Worm (Caenorhabditis elegans): Measurements from ENCODE around the gene nmy-3.

nmy-3 gene

ce11 chrIV:9303994-9304393 lies 29.7 kb downstream of the nmy-3 start, which contains the start of gene F49C12.4:
F49C12.4 (minus strand) TSS chrIV:9304094.
- TF ChIP-seq ttx-3 (tag; optimal IDR thresholded peaks at IDR 0.05): no peak
- TF ChIP-seq ceh-19 (GFP tag; optimal IDR thresholded peaks at IDR 0.05): no peak
- TF ChIP-seq sdc-2 (tag; optimal IDR thresholded peaks at IDR 0.05): no peak
- TF ChIP-seq pat-9 (tag; optimal IDR thresholded peaks at IDR 0.05): no peak
- TF ChIP-seq sox-4 (tag; optimal IDR thresholded peaks at IDR 0.05): no peak
- no peak for TF ChIP-seq syd-9 (tag; optimal IDR thresholded peaks at IDR 0.05)
- TF ChIP-seq T23F11.4 (GFP tag; optimal IDR thresholded peaks at IDR 0.05): no peak
- no peak for TF ChIP-seq unc-3 (GFP tag; conservative IDR thresholded peaks at IDR 0.05)
- no peak for TF ChIP-seq unc-3 (tag; optimal IDR thresholded peaks at IDR 0.05)
- TF ChIP-seq K02D7.2 (tag; optimal IDR thresholded peaks at IDR 0.05): no peak
- no peak for TF ChIP-seq sox-2 (GFP tag; IDR thresholded peaks at IDR 0.05)
- no peak for TF ChIP-seq hlh-8 (tag; optimal IDR thresholded peaks at IDR 0.05)
- no peak for TF ChIP-seq ceh-30 (tag; optimal IDR thresholded peaks at IDR 0.05)
- TF ChIP-seq C38D4.7 (GFP tag; optimal IDR thresholded peaks at IDR 0.05): no peak
- TF ChIP-seq pag-3 (tag; optimal IDR thresholded peaks at IDR 0.05; ENCODE audit: borderline replicate concordance): no peak
- no peak for TF ChIP-seq pha-4 (tag; optimal IDR thresholded peaks at IDR 0.05)
- no peak for TF ChIP-seq ceh-22 (tag; optimal IDR thresholded peaks at IDR 0.05)
- no peak for TF ChIP-seq dve-1 (tag; optimal IDR thresholded peaks at IDR 0.05)

DNA sequence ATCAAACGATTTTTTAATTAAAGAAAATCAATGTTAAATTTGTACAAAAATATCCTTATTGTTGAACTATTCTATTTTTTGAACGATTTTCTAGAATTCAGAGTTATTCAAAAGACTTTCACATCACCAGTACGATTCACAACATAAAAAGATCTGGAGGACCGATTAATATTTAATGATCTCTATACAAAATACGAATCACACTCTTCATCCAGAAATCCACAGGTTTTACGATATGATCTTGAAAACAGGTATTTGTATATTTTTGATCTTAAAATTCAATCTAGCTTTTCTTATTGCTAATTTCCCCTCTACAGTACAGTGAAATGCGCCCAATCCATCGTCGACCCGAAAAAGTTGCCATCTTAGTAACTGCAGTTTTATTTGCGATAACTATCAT lies 30.3 kb downstream of the nmy-3 start, which contains the start of gene F49C12.5:
F49C12.5 (plus strand) TSS at position 301 of the 400 bp plus-strand sequence.
- TF ChIP-seq sox-2 (GFP tag; IDR thresholded peaks at IDR 0.05) (no peak), tbx-7 (tag; optimal IDR thresholded peaks at IDR 0.05) (no peak), Y22D7AL.16 (tag; optimal IDR thresholded peaks at IDR 0.05) (no peak)

DNA sequence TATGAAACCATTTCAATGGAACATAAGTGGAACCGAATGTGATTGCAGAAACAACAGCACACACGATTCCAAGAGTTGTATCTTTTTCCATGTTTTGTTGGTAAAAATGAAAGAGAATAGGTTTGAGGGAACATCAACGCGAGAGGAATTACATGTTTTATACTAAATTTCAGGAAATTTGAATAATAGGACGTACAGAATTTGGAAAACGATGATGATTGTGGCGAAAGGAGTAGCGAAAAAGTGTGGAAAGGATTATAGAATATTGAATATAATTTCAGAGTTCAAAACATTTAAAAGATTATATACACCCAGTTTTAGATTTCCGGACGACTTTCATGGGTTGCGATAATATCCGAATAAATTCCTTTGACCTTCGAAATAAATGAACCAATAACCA lies 34.7 kb downstream of the nmy-3 start, which contains the start of gene F49C12.6:
F49C12.6 (minus strand) TSS at position 101 of the 400 bp plus-strand sequence.
- TF ChIP-seq elt-4 (tag; optimal IDR thresholded peaks at IDR 0.05) (no peak), pqm-1 (tag; optimal IDR thresholded peaks at IDR 0.05) (no peak), pros-1 (tag; optimal IDR thresholded peaks at IDR 0.05) (no peak), sox-4 (tag; optimal IDR thresholded peaks at IDR 0.05) (no peak), ztf-16 (tag; optimal IDR thresholded peaks at IDR 0.05) (no peak), ceh-19 (GFP tag; optimal IDR thresholded peaks at IDR 0.05) (no peak), ahr-1 (tag; optimal IDR thresholded peaks at IDR 0.05) (no peak), hlh-30 (tag; optimal IDR thresholded peaks at IDR 0.05; ENCODE audit: insufficient read depth) (no peak)

DNA sequence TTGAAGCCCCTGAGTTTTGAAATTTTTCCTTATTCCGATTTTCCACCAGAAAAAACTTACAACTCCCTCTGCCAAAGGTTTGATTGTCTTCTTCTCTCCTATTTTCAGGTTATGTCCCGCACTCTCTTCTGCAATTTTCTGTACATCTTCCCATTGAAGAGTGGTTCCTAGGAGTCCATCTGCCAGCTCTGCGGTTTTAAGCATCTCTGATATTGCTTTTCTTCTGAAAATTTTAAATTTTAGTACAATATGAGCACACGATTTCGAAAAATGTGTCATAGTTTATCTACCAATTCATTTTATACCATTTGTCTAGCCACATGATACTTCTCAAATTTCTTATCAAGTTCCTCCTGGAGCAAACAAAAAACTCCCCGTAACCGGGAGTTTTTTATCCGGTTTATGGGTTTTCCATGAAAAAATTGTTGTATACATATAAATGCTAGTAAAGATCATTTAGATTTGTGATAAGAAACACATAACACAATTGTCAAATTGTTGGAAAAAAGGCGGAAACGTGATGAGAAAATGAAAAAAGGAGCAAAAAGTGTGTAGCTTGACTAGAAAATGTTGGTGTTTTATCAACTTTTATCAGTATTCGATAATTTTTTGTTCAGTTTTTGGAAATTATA lies 36.8 kb downstream of the nmy-3 start:
- no peak for TF ChIP-seq ceh-24 (tag; optimal IDR thresholded peaks at IDR 0.05)
- TF ChIP-seq C08G9.2 (tag; optimal IDR thresholded peaks at IDR 0.05): no peak
- no peak for TF ChIP-seq F13H6.1 (tag; optimal IDR thresholded peaks at IDR 0.05)
- no peak for TF ChIP-seq lim-6 (tag; optimal IDR thresholded peaks at IDR 0.05)
- no peak for TF ChIP-seq ama-1 (optimal IDR thresholded peaks at IDR 0.05)
- TF ChIP-seq ceh-31 (tag; optimal IDR thresholded peaks at IDR 0.05): no peak
- no peak for TF ChIP-seq eyg-1 (tag; optimal IDR thresholded peaks at IDR 0.05)
- no peak for TF ChIP-seq rnt-1 (tag; optimal IDR thresholded peaks at IDR 0.05)
- TF ChIP-seq Y22D7AL.16 (tag; optimal IDR thresholded peaks at IDR 0.05): no peak
- no peak for TF ChIP-seq tbx-2 (tag; optimal IDR thresholded peaks at IDR 0.05)
- no peak for TF ChIP-seq elt-4 (tag; optimal IDR thresholded peaks at IDR 0.05)
- TF ChIP-seq C38D4.7 (GFP tag; optimal IDR thresholded peaks at IDR 0.05): no peak
- no peak for TF ChIP-seq ets-4 (tag; optimal IDR thresholded peaks at IDR 0.05)
- no peak for TF ChIP-seq mec-3 (tag; optimal IDR thresholded peaks at IDR 0.05; ENCODE audit: borderline replicate concordance)
- TF ChIP-seq fkh-6 (tag; optimal IDR thresholded peaks at IDR 0.05): no peak
- no peak for TF ChIP-seq pros-1 (tag; optimal IDR thresholded peaks at IDR 0.05)
- TF ChIP-seq ahr-1 (tag; optimal IDR thresholded peaks at IDR 0.05): no peak
- no peak for TF ChIP-seq sox-4 (tag; optimal IDR thresholded peaks at IDR 0.05)
- TF ChIP-seq unc-3 (GFP tag; conservative IDR thresholded peaks at IDR 0.05): no peak
- TF ChIP-seq unc-3 (tag; optimal IDR thresholded peaks at IDR 0.05): no peak
